Worm (Caenorhabditis elegans): ENCODE measurements around the gene T09A12.8.

Gene T09A12.8

ce11 chrIV:8233268-8233667, 10.2 kb downstream of the T09A12.8 start:
- TF ChIP-seq pha-4 (tag; optimal IDR thresholded peaks at IDR 0.05): peak; percentile 2
- TF ChIP-seq egl-5 (tag; optimal IDR thresholded peaks at IDR 0.05): no peak
- TF ChIP-seq elt-2 (tag; optimal IDR thresholded peaks at IDR 0.05): no peak

- TF ChIP-seq tbx-2 (tag; optimal IDR thresholded peaks at IDR 0.05): no peak
- TF ChIP-seq hmg-11 (tag; optimal IDR thresholded peaks at IDR 0.05): peak; percentile 0
- TF ChIP-seq mml-1 (tag; optimal IDR thresholded peaks at IDR 0.05): no peak
- no peak for TF ChIP-seq mdl-1 (tag; optimal IDR thresholded peaks at IDR 0.05)
- TF ChIP-seq ZK546.5 (tag; optimal IDR thresholded peaks at IDR 0.05): no peak
- TF ChIP-seq nhr-25 (tag; optimal IDR thresholded peaks at IDR 0.05): peak; percentile 38
- no peak for TF ChIP-seq ztf-11 (tag; optimal IDR thresholded peaks at IDR 0.05)
- no peak for TF ChIP-seq ama-1 (optimal IDR thresholded peaks at IDR 0.05)
- TF ChIP-seq nfya-1 (tag; optimal IDR thresholded peaks at IDR 0.05; ENCODE audit: insufficient read depth): peak; percentile 54
- TF ChIP-seq nhr-23 (tag; optimal IDR thresholded peaks at IDR 0.05): peak; percentile 23
- TF ChIP-seq skn-1 (tag; optimal IDR thresholded peaks at IDR 0.05): no peak
- no peak for TF ChIP-seq nhr-237 (tag; optimal IDR thresholded peaks at IDR 0.05)
- TF ChIP-seq lin-15B (tag; optimal IDR thresholded peaks at IDR 0.05): no peak
- TF ChIP-seq ceh-82 (tag; optimal IDR thresholded peaks at IDR 0.05): no peak
- no peak for TF ChIP-seq ceh-16 (tag; optimal IDR thresholded peaks at IDR 0.05)
- TF ChIP-seq sea-2 (GFP tag; optimal IDR thresholded peaks at IDR 0.05): no peak
- TF ChIP-seq fkh-10 (GFP tag; optimal IDR thresholded peaks at IDR 0.05): no peak
- no peak for TF ChIP-seq aly-2 (tag; optimal IDR thresholded peaks at IDR 0.05)
- TF ChIP-seq pha-4 (tag; optimal IDR thresholded peaks at IDR 0.05): peak; percentile 17
- no peak for TF ChIP-seq ceh-9 (tag; optimal IDR thresholded peaks at IDR 0.05)
- TF ChIP-seq nhr-43 (tag; optimal IDR thresholded peaks at IDR 0.05; ENCODE audit: poor library complexity, severe bottlenecking): no peak
- no peak for TF ChIP-seq lsy-12 (tag; optimal IDR thresholded peaks at IDR 0.05)
- no peak for TF ChIP-seq nhr-67 (tag; optimal IDR thresholded peaks at IDR 0.05)
- TF ChIP-seq nhr-12 (tag; optimal IDR thresholded peaks at IDR 0.05): no peak
- TF ChIP-seq zag-1 (tag; optimal IDR thresholded peaks at IDR 0.05): no peak
These were observed 11.1 kb downstream of the T09A12.8 start for ce11 chrIV:8232428-8232827.

- TF ChIP-seq lsy-12 (tag; optimal IDR thresholded peaks at IDR 0.05) (peak; percentile 43), nhr-12 (tag; optimal IDR thresholded peaks at IDR 0.05) (no peak), eor-1 (tag; optimal IDR thresholded peaks at IDR 0.05) (no peak), snpc-4 (tag; optimal IDR thresholded peaks at IDR 0.05) (peak; percentile 6), nhr-77 (tag; optimal IDR thresholded peaks at IDR 0.05) (no peak), ZK546.5 (tag; optimal IDR thresholded peaks at IDR 0.05) (no peak), ama-1 (optimal IDR thresholded peaks at IDR 0.05) (no peak), nhr-28 (tag; optimal IDR thresholded peaks at IDR 0.05) (no peak), egl-27 (tag; optimal IDR thresholded peaks at IDR 0.05) (no peak), jun-1 (tag; optimal IDR thresholded peaks at IDR 0.05) (peak; percentile 43), daf-12 (tag; optimal IDR thresholded peaks at IDR 0.05) (no peak), tbx-2 (tag; optimal IDR thresholded peaks at IDR 0.05) (no peak), unc-62 (GFP tag; optimal IDR thresholded peaks at IDR 0.05) (no peak), ceh-16 (tag; optimal IDR thresholded peaks at IDR 0.05) (no peak), ceh-9 (tag; optimal IDR thresholded peaks at IDR 0.05) (no peak), zag-1 (tag; optimal IDR thresholded peaks at IDR 0.05) (no peak), elt-2 (tag; optimal IDR thresholded peaks at IDR 0.05) (peak; percentile 89), nhr-43 (tag; optimal IDR thresholded peaks at IDR 0.05; ENCODE audit: poor library complexity, severe bottlenecking) (peak; percentile 26), nhr-25 (tag; optimal IDR thresholded peaks at IDR 0.05) (no peak), elt-1 (tag; optimal IDR thresholded peaks at IDR 0.05) (no peak), nhr-76 (tag; optimal IDR thresholded peaks at IDR 0.05) (no peak), hmg-11 (tag; optimal IDR thresholded peaks at IDR 0.05) (peak; percentile 59), fkh-2 (tag; optimal IDR thresholded peaks at IDR 0.05) (no peak), ztf-11 (tag; optimal IDR thresholded peaks at IDR 0.05) (no peak), lin-15B (tag; optimal IDR thresholded peaks at IDR 0.05) (no peak), mml-1 (tag; optimal IDR thresholded peaks at IDR 0.05) (no peak), ceh-28 (tag; optimal IDR thresholded peaks at IDR 0.05) (no peak), R02D3.7 (tag; optimal IDR thresholded peaks at IDR 0.05) (no peak), sea-2 (GFP tag; optimal IDR thresholded peaks at IDR 0.05) (no peak), ztf-4 (tag; optimal IDR thresholded peaks at IDR 0.05) (no peak), mdl-1 (tag; optimal IDR thresholded peaks at IDR 0.05) (peak; percentile 1), pqm-1 (tag; optimal IDR thresholded peaks at IDR 0.05) (peak; percentile 87), nhr-11 (tag; optimal IDR thresholded peaks at IDR 0.05) (no peak), egl-5 (tag; optimal IDR thresholded peaks at IDR 0.05) (no peak), ceh-82 (tag; optimal IDR thresholded peaks at IDR 0.05) (no peak), nhr-67 (tag; optimal IDR thresholded peaks at IDR 0.05) (no peak), skn-1 (tag; optimal IDR thresholded peaks at IDR 0.05) (no peak), nfya-1 (tag; optimal IDR thresholded peaks at IDR 0.05; ENCODE audit: insufficient read depth) (peak; percentile 23), aly-2 (tag; optimal IDR thresholded peaks at IDR 0.05) (no peak), elt-3 (tag; optimal IDR thresholded peaks at IDR 0.05) (no peak), unc-39 (tag; optimal IDR thresholded peaks at IDR 0.05) (no peak), pha-4 (tag; optimal IDR thresholded peaks at IDR 0.05) (peak; percentile 90), nhr-237 (tag; optimal IDR thresholded peaks at IDR 0.05) (no peak), fkh-10 (GFP tag; optimal IDR thresholded peaks at IDR 0.05) (no peak), fos-1 (tag; optimal IDR thresholded peaks at IDR 0.05) (peak; percentile 3), lin-39 (tag; optimal IDR thresholded peaks at IDR 0.05) (no peak)
These were observed 14.0 kb downstream of the T09A12.8 start for ce11 chrIV:8229523-8229922.
